Fruit fly (Drosophila melanogaster) whole organism: Measurements from ENCODE around the gene CG11076.

Experiments
- CG8478 ChIP-seq: fragments of >200 bp; optimal IDR thresholded peaks from 2 replicates; lab custom pipeline; 2018; ENCODE audit warnings: inconsistent platforms
- Dll ChIP-seq: fragments of >200 bp; optimal IDR thresholded peaks from 2 replicates; lab custom pipeline; 2017
- EcR ChIP-seq, 2 experiments: fragments of >200 bp; optimal IDR thresholded peaks; 2 replicates each; lab custom pipeline; 2017; ENCODE audit warnings: missing biosample characterization in 2 of 2, missing genetic modification characterization in 2 of 2, missing genetic modification reagents in 2 of 2
- pan ChIP-seq: fragments of >200 bp; optimal IDR thresholded peaks from 2 replicates; lab custom pipeline; 2017
- psq ChIP-seq: fragments of >200 bp; optimal IDR thresholded peaks from 2 replicates; lab custom pipeline; 2017
- usp ChIP-seq: fragments of >200 bp; optimal IDR thresholded peaks from 2 replicates; lab custom pipeline; 2017; ENCODE audit warnings: missing biosample characterization, missing genetic modification characterization, mixed read lengths

DNA sequence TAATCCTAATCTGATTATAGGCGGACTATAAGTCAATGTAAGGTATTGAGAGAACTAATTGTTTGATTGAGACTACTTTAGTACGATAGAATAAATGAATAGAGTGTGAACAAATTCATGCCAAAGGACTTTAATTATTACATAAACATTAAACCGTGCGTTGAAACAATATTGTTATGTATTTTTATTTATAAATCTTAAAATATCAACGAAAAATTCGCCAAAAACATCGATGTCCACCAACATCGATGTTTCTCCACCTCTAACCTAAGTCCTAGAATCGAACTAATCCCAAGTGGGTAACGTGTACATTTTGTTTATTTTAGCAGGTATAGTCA is 29.5 kb upstream of the CG11076 start:
- TF ChIP-seq Dll (lab: Kevin White, UChicago) (no peak), pan (no peak), usp (GFP tag; lab: Kevin White, UChicago) (no peak), psq (lab: Kevin White, UChicago) (no peak), CG8478 (no peak), EcR (GFP tag; optimal IDR thresholded peaks at IDR 0.05; lab: Kevin White, UChicago) (no peak)
